Worm (Caenorhabditis elegans): ENCODE results near the gene F28C6.8.

- TF ChIP-seq ztf-29 (GFP tag; IDR thresholded peaks at IDR 0.05) (no peak), T22C8.4 (GFP tag; IDR thresholded peaks at IDR 0.05) (no peak), med-1 (GFP tag; optimal IDR thresholded peaks at IDR 0.05; ENCODE audit: insufficient read depth) (no peak), ztf-23 (GFP tag; IDR thresholded peaks at IDR 0.05) (no peak), ref-1 (GFP tag; conservative IDR thresholded peaks at IDR 0.05) (no peak), flt-1 (GFP tag; IDR thresholded peaks at IDR 0.05) (no peak), tab-1 (GFP tag; IDR thresholded peaks at IDR 0.05) (no peak), klf-2 (GFP tag; conservative IDR thresholded peaks at IDR 0.05) (no peak), cog-1 (tag; optimal IDR thresholded peaks at IDR 0.05) (no peak)
Measured at ce11 chrII:8630088-8630487, 23.4 kb downstream of the F28C6.8 start, which contains the start of gene T22C8.6.
